Worm (Caenorhabditis elegans) whole organism, young adult: ENCODE results near the gene C10A4.3.

Experiments used
- Y53F4B.3 ChIP-seq: fragments of 200-800 bp; sonication (Bioruptor generic); IDR thresholded peaks from 2 replicates; pipeline ENCODE4 v1.3.6; 2022; ENCODE audit warnings: missing genetic modification reagents, missing genetic modification characterization, missing compliant biosample characterization
- cebp-1 ChIP-seq, 2 experiments: fragments of 200-800 bp in 1 of 2; sonication (Bioruptor generic) in 1 of 2; sonication (generic microtip) in 1 of 2; IDR thresholded peaks in 1 of 2; optimal IDR thresholded peaks in 1 of 2; 2 replicates each; pipeline versions ENCODE4 v1.3.6 to Lab custom; 2017 to 2022; ENCODE audit warnings: missing compliant biosample characterization in 2 of 2, missing genetic modification characterization in 2 of 2, mild to moderate bottlenecking in 1 of 2, missing genetic modification reagents in 1 of 2, moderate library complexity in 1 of 2
- ceh-40 ChIP-seq: fragments of 200-800 bp; sonication (Bioruptor generic); IDR thresholded peaks from 2 replicates; pipeline ENCODE4 v1.3.6; 2022; ENCODE audit warnings: missing genetic modification characterization, missing compliant biosample characterization
- efl-1 ChIP-seq: fragments of 150-350 bp; optimal IDR thresholded peaks from 2 replicates; lab custom pipeline; 2014; ENCODE audit warnings: missing biosample characterization, missing genetic modification reagents, missing genetic modification characterization
- let-607 ChIP-seq, 2 experiments: fragments of 200-800 bp in 1 of 2; sonication (Bioruptor generic) in 1 of 2; sonication (generic microtip) in 1 of 2; optimal IDR thresholded peaks; 2 replicates each; lab custom pipeline; 2016 to 2018; ENCODE audit warnings: mild to moderate bottlenecking in 2 of 2, missing compliant biosample characterization in 2 of 2, missing genetic modification characterization in 2 of 2, moderate library complexity in 2 of 2, missing genotype in 1 of 2
- lsy-27 ChIP-seq: sonication (generic microtip); optimal IDR thresholded peaks from 2 replicates; lab custom pipeline; 2017; ENCODE audit warnings: missing genetic modification characterization, mild to moderate bottlenecking, missing compliant biosample characterization, antibody characterized with exemption, missing genotype, borderline replicate concordance; ENCODE audit not compliant: insufficient read depth
- nfya-1 ChIP-seq: sonication (generic microtip); optimal IDR thresholded peaks from 2 replicates; lab custom pipeline; 2017; ENCODE audit warnings: antibody characterized with exemption, missing compliant biosample characterization, missing genetic modification characterization, borderline replicate concordance; ENCODE audit not compliant: insufficient read depth
- pha-4 ChIP-seq: fragments of 150-350 bp; sonication (generic microtip); optimal IDR thresholded peaks from 2 replicates; lab custom pipeline; 2014; ENCODE audit warnings: missing biosample characterization, missing genetic modification reagents, missing genetic modification characterization
- unc-62 ChIP-seq: fragments of 150-350 bp; optimal IDR thresholded peaks from 2 replicates; lab custom pipeline; 2014; ENCODE audit warnings: missing biosample characterization, missing genetic modification reagents, missing genetic modification characterization

- TF ChIP-seq efl-1 (no peak), nfya-1 (no peak), lsy-27 (no peak), pha-4 (tag; lab: Kevin White, UChicago) (no peak), unc-62 (GFP tag; lab: Kevin White, UChicago) (no peak), let-607 (tag; optimal IDR thresholded peaks at IDR 0.05; lab: Kevin White, UChicago) (no peak), cebp-1 (GFP tag; IDR thresholded peaks at IDR 0.05; lab: Robert Waterston, UW) (no peak), cebp-1 (tag; optimal IDR thresholded peaks at IDR 0.05; lab: Kevin White, UChicago) (no peak), ceh-40 (GFP tag; lab: Robert Waterston, UW) (no peak), Y53F4B.3 (GFP tag; lab: Robert Waterston, UW) (no peak)
Measured at ce11 chrX:7398584-7398983, 6.9 kb upstream of the C10A4.3 start, which contains the start of gene C10A4.10.
